Worm (Caenorhabditis elegans) whole organism, L1 larva: ENCODE results near the gene C55A1.11.

Experiments
- aha-1 ChIP-seq: fragments of 150-350 bp; optimal IDR thresholded peaks from 2 replicates; lab custom pipeline; 2014; ENCODE audit warnings: missing biosample characterization, missing genetic modification characterization
- dpl-1 ChIP-seq, 3 experiments: fragments of 150-350 bp in 2 of 3; sonication (generic microtip) in 1 of 3; optimal IDR thresholded peaks; 2 replicates each; lab custom pipeline; 2014 to 2017; ENCODE audit warnings: missing biosample characterization in 3 of 3, missing genetic modification characterization in 3 of 3, missing genetic modification reagents in 3 of 3
- mdl-1 ChIP-seq, 2 experiments: fragments of 150-350 bp; optimal IDR thresholded peaks; 2 replicates each; lab custom pipeline; 2014 to 2017; ENCODE audit warnings: missing biosample characterization in 2 of 2, missing genetic modification characterization in 2 of 2, inconsistent platforms in 1 of 2
- pag-3 ChIP-seq: sonication (generic microtip); optimal IDR thresholded peaks from 2 replicates; lab custom pipeline; 2017; ENCODE audit warnings: missing genetic modification characterization, mild to moderate bottlenecking, missing compliant biosample characterization, antibody characterized with exemption, borderline replicate concordance; ENCODE audit not compliant: insufficient read depth

DNA sequence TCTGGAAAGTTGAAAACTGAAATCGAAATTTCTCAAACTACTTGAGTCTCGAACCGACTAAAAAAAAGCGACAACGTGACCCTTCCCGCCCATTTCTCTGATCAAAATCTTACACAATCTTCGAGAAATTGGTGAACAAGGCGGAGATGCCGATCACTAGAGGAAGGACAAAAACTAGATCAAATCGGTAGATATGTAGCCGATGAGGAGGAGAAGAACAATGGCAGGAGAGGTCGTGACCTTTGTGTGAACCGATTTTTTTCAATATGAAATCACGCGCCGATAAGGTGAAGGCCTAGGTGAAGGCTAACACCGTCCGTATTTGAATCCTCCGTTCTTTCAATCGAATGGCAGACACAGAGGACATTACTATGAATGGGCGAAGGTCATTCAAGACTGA, 35.3 kb downstream of the C55A1.11 start:
- TF ChIP-seq pag-3 (tag; lab: Kevin White, UChicago) (no peak), mdl-1 (tag; optimal IDR thresholded peaks at IDR 0.05; lab: Kevin White, UChicago) (no peak), aha-1 (tag; lab: Kevin White, UChicago) (no peak), dpl-1 (GFP tag; optimal IDR thresholded peaks at IDR 0.05; lab: Kevin White, UChicago) (no peak)
